Fruit fly (Drosophila melanogaster) whole organism, wandering third instar larva: ENCODE measurements around the gene Prp3.

Experiments used
- Abd-B ChIP-seq: fragments of >200 bp; optimal IDR thresholded peaks from 2 replicates; lab custom pipeline; 2017; ENCODE audit warnings: missing biosample characterization, missing genetic modification characterization
- CG32264 ChIP-seq: fragments of 200-800 bp; sonication (Bioruptor generic); optimal IDR thresholded peaks from 2 replicates; lab custom pipeline; 2016; ENCODE audit warnings: missing biosample characterization, missing genetic modification characterization
- CG9705 ChIP-seq: fragments of 200-800 bp; sonication (Bioruptor generic); optimal IDR thresholded peaks from 2 replicates; lab custom pipeline; 2018; ENCODE audit warnings: missing biosample characterization, mild to moderate bottlenecking, missing genetic modification characterization
- CrebA ChIP-seq: fragments of 200-800 bp; sonication (Bioruptor generic); optimal IDR thresholded peaks from 2 replicates; lab custom pipeline; 2016; ENCODE audit warnings: missing biosample characterization, mild to moderate bottlenecking, missing genetic modification characterization, borderline replicate concordance
- Dfd ChIP-seq: fragments of >200 bp; optimal IDR thresholded peaks from 2 replicates; lab custom pipeline; 2017; ENCODE audit warnings: missing biosample characterization, missing genetic modification characterization
- Dif ChIP-seq: fragments of 200-275, 200-300 bp; sonication (Bioruptor generic); optimal IDR thresholded peaks from 2 replicates; lab custom pipeline; 2018; ENCODE audit warnings: missing biosample characterization, missing genetic modification characterization; ENCODE audit not compliant: partially characterized antibody
- GATAd ChIP-seq: sonication (Bioruptor generic); optimal IDR thresholded peaks from 2 replicates; lab custom pipeline; 2016; ENCODE audit warnings: missing biosample characterization, missing genetic modification characterization
- HLH106 ChIP-seq: fragments of 200-800 bp; optimal IDR thresholded peaks from 3 replicates; lab custom pipeline; 2019; ENCODE audit warnings: missing biosample characterization, mild to moderate bottlenecking, missing genetic modification characterization, moderate library complexity
- Hnf4 ChIP-seq: fragments of 200-800 bp; sonication (Bioruptor generic); optimal IDR thresholded peaks from 2 replicates; lab custom pipeline; 2016; ENCODE audit warnings: missing biosample characterization, mild to moderate bottlenecking, missing genetic modification characterization
- Hr78 ChIP-seq: fragments of >200 bp; optimal IDR thresholded peaks from 2 replicates; lab custom pipeline; 2017; ENCODE audit warnings: missing biosample characterization, missing genetic modification characterization
- Hr83 ChIP-seq: fragments of 200-300 bp; sonication (Bioruptor generic); optimal IDR thresholded peaks from 2 replicates; lab custom pipeline; 2016; ENCODE audit warnings: missing biosample characterization, mild to moderate bottlenecking, missing genetic modification characterization, moderate library complexity; ENCODE audit not compliant: poor library complexity, severe bottlenecking
- Mio ChIP-seq: sonication (Bioruptor generic); optimal IDR thresholded peaks from 2 replicates; lab custom pipeline; 2016; ENCODE audit warnings: missing biosample characterization, missing genetic modification characterization
- Myc ChIP-seq: fragments of >200 bp; optimal IDR thresholded peaks from 2 replicates; lab custom pipeline; 2017
- OdsH ChIP-seq: fragments of 200-800 bp; sonication (Bioruptor generic); optimal IDR thresholded peaks from 2 replicates; lab custom pipeline; 2016; ENCODE audit warnings: missing biosample characterization, mild to moderate bottlenecking, missing genetic modification characterization
- Rel ChIP-seq, 2 experiments: fragments of 200-800 bp; sonication (Bioruptor generic) in 1 of 2; optimal IDR thresholded peaks; 2 replicates in 1 of 2; 3 replicates in 1 of 2; lab custom pipeline; 2016 to 2019; ENCODE audit warnings: mild to moderate bottlenecking in 2 of 2, missing biosample characterization in 2 of 2, missing genetic modification characterization in 2 of 2, moderate library complexity in 1 of 2
- Sp1 ChIP-seq: fragments of 200-800 bp; sonication (Bioruptor generic); optimal IDR thresholded peaks from 3 replicates; lab custom pipeline; 2019; ENCODE audit warnings: missing biosample characterization, mild to moderate bottlenecking, missing genetic modification characterization, moderate library complexity
- Vsx2 ChIP-seq: fragments of 200-300, 225-300 bp; sonication (Bioruptor generic); optimal IDR thresholded peaks from 2 replicates; lab custom pipeline; 2018; ENCODE audit warnings: missing biosample characterization, missing genetic modification characterization; ENCODE audit not compliant: partially characterized antibody
- br ChIP-seq: fragments of 200-800 bp; sonication (Bioruptor generic); optimal IDR thresholded peaks from 2 replicates; lab custom pipeline; 2016; ENCODE audit warnings: missing biosample characterization, missing genetic modification characterization
- brk ChIP-seq: fragments of 200-800 bp; sonication (Bioruptor generic); optimal IDR thresholded peaks from 2 replicates; lab custom pipeline; 2016; ENCODE audit warnings: missing biosample characterization, mild to moderate bottlenecking, missing genetic modification characterization
- dl ChIP-seq, 2 experiments: fragments of 175-275, 200-275 bp in 1 of 2; fragments of 200-275 bp in 1 of 2; sonication (Bioruptor generic); optimal IDR thresholded peaks; lab custom pipeline; 2018; ENCODE audit warnings: mild to moderate bottlenecking in 2 of 2, missing biosample characterization in 2 of 2, missing genetic modification characterization in 2 of 2, moderate library complexity in 2 of 2; ENCODE audit not compliant: partially characterized antibody in 2 of 2, insufficient read depth in 1 of 2
- dmrt93B ChIP-seq: fragments of 200-800 bp; sonication (Bioruptor generic); optimal IDR thresholded peaks from 2 replicates; lab custom pipeline; 2018; ENCODE audit warnings: missing biosample characterization, mild to moderate bottlenecking, missing genetic modification characterization
- dsf ChIP-seq: sonication (Bioruptor generic); optimal IDR thresholded peaks from 2 replicates; lab custom pipeline; 2016; ENCODE audit warnings: missing biosample characterization, missing genetic modification characterization, borderline replicate concordance
- ey ChIP-seq: fragments of 200-800 bp; sonication (Bioruptor generic); optimal IDR thresholded peaks from 2 replicates; lab custom pipeline; 2016; ENCODE audit warnings: missing biosample characterization, missing genetic modification characterization
- foxo ChIP-seq, 2 experiments: fragments of 200-800 bp; sonication (Bioruptor generic); optimal IDR thresholded peaks; 2 replicates in 1 of 2; 3 replicates in 1 of 2; lab custom pipeline; 2016 to 2017; ENCODE audit warnings: missing biosample characterization in 2 of 2, missing genetic modification characterization in 2 of 2
- fru ChIP-seq: fragments of 200-800 bp; sonication (Bioruptor generic); optimal IDR thresholded peaks from 3 replicates; lab custom pipeline; 2016; ENCODE audit warnings: missing biosample characterization, mild to moderate bottlenecking, missing genetic modification characterization
- h ChIP-seq: fragments of 200-800 bp; sonication (Bioruptor generic); optimal IDR thresholded peaks from 3 replicates; lab custom pipeline; 2016; ENCODE audit warnings: missing biosample characterization, mild to moderate bottlenecking, missing genetic modification characterization
- jim ChIP-seq: fragments of 175-275, 200-325 bp; sonication (Bioruptor generic); optimal IDR thresholded peaks from 2 replicates; lab custom pipeline; 2016; ENCODE audit warnings: missing biosample characterization, mild to moderate bottlenecking, missing genetic modification characterization
- lola ChIP-seq: fragments of >200 bp; optimal IDR thresholded peaks from 2 replicates; lab custom pipeline; 2017; ENCODE audit warnings: missing biosample characterization, missing genetic modification characterization
- pan ChIP-seq: fragments of >200 bp; optimal IDR thresholded peaks from 2 replicates; lab custom pipeline; 2017
- psq ChIP-seq: fragments of 200-800 bp; sonication (Bioruptor generic); optimal IDR thresholded peaks from 3 replicates; lab custom pipeline; 2017; ENCODE audit warnings: missing biosample characterization, mild to moderate bottlenecking, missing genetic modification characterization, moderate library complexity
- rgr ChIP-seq: fragments of 200-800 bp; sonication (Bioruptor generic); optimal IDR thresholded peaks from 3 replicates; lab custom pipeline; 2016; ENCODE audit warnings: missing biosample characterization, mild to moderate bottlenecking, missing genetic modification characterization
- sage ChIP-seq: fragments of 200-800 bp; sonication (Bioruptor generic); optimal IDR thresholded peaks from 2 replicates; lab custom pipeline; 2016; ENCODE audit warnings: missing biosample characterization, mild to moderate bottlenecking, missing genetic modification characterization
- sv ChIP-seq: fragments of 200-800 bp; sonication (Bioruptor generic); optimal IDR thresholded peaks from 3 replicates; lab custom pipeline; 2016; ENCODE audit warnings: missing biosample characterization, missing genetic modification characterization
- tai ChIP-seq: sonication (Bioruptor generic); optimal IDR thresholded peaks from 2 replicates; lab custom pipeline; 2016; ENCODE audit warnings: missing biosample characterization, missing genetic modification characterization
- usp ChIP-seq: fragments of >200 bp; optimal IDR thresholded peaks from 2 replicates; lab custom pipeline; 2017; ENCODE audit warnings: missing biosample characterization, missing genetic modification characterization
- woc ChIP-seq: sonication (Bioruptor generic); optimal IDR thresholded peaks from 2 replicates; lab custom pipeline; 2016; ENCODE audit warnings: missing biosample characterization, mild to moderate bottlenecking, missing genetic modification characterization

Prp3 gene

DNA sequence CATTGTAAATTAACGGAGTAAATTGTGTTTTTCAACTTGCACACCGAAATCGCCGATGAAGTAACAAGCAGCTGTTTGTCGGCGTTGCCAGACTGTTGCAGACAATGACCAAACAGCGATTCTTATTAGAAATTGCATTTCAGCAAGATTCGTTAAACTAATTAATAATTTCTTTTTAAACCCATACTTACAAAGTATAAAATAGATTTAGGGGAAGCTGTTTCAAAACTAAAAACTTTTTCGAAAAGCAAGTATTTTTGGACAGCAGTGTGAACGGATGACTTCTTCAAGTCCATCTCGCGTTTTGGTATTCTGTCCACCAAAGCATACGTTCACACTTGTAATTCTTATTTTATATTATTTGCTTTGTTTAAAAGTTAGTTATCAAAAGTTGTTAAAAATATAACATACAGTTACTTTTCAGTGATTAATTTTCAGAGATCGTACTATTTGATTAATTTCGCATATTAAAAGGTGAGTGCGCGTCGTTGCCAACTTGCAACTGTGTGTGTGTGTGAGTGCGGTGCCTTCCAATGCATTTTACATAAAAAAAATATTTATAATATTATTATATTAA, 18.4 kb downstream of the Prp3 start, which contains the start of the genes CG8004 and RhoGDI:
Gene CG8004, minus strand, starts transcription at position 74 of the 577 bp plus-strand sequence.
Gene RhoGDI, plus strand, starts transcription at position 309 of the 577 bp plus-strand sequence.
- peak; percentile 58 for TF ChIP-seq HLH106
- no peak for TF ChIP-seq GATAd (GFP tag; lab: Kevin White, UChicago)
- peak; percentile 28 for TF ChIP-seq Sp1 (GFP tag; lab: Kevin White, UChicago)
- peak; percentile 45 for TF ChIP-seq OdsH (GFP tag; lab: Kevin White, UChicago)
- TF ChIP-seq lola (GFP tag; lab: Kevin White, UChicago): no peak
- TF ChIP-seq Hr83 (GFP tag; lab: Kevin White, UChicago): peak; percentile 44
- no peak for TF ChIP-seq Abd-B (GFP tag; lab: Kevin White, UChicago)
- peak; percentile 23 for TF ChIP-seq psq (GFP tag; lab: Kevin White, UChicago)
- TF ChIP-seq foxo (GFP tag; optimal IDR thresholded peaks at IDR 0.05; lab: Kevin White, UChicago): peak in 1 of 2 experiments; percentile 75
- TF ChIP-seq Rel (GFP tag; optimal IDR thresholded peaks at IDR 0.05; lab: Kevin White, UChicago): no peak
- TF ChIP-seq Rel (tag; optimal IDR thresholded peaks at IDR 0.05; lab: Kevin White, UChicago): peak; percentile 36
- no peak for TF ChIP-seq Myc
- TF ChIP-seq br: peak; percentile 12
- TF ChIP-seq CG32264 (GFP tag; lab: Kevin White, UChicago): peak; percentile 52
- no peak for TF ChIP-seq Dif (GFP tag; lab: Kevin White, UChicago)
- peak; percentile 78 for TF ChIP-seq sv (GFP tag; lab: Kevin White, UChicago)
- peak; percentile 42 for TF ChIP-seq CG9705 (GFP tag; lab: Kevin White, UChicago)
- peak; percentile 62 for TF ChIP-seq rgr (GFP tag; lab: Kevin White, UChicago)
- TF ChIP-seq brk (GFP tag; lab: Kevin White, UChicago): no peak
- peak; percentile 79 for TF ChIP-seq Hnf4 (GFP tag; lab: Kevin White, UChicago)
- no peak for TF ChIP-seq dsf (GFP tag; lab: Kevin White, UChicago)
- TF ChIP-seq fru (GFP tag; lab: Kevin White, UChicago): peak; percentile 84
- no peak for TF ChIP-seq CrebA
- TF ChIP-seq h (GFP tag; lab: Kevin White, UChicago): peak; percentile 69
- peak; percentile 12 for TF ChIP-seq woc (GFP tag; lab: Kevin White, UChicago)
- TF ChIP-seq ey (GFP tag; lab: Kevin White, UChicago): peak; percentile 70

DNA sequence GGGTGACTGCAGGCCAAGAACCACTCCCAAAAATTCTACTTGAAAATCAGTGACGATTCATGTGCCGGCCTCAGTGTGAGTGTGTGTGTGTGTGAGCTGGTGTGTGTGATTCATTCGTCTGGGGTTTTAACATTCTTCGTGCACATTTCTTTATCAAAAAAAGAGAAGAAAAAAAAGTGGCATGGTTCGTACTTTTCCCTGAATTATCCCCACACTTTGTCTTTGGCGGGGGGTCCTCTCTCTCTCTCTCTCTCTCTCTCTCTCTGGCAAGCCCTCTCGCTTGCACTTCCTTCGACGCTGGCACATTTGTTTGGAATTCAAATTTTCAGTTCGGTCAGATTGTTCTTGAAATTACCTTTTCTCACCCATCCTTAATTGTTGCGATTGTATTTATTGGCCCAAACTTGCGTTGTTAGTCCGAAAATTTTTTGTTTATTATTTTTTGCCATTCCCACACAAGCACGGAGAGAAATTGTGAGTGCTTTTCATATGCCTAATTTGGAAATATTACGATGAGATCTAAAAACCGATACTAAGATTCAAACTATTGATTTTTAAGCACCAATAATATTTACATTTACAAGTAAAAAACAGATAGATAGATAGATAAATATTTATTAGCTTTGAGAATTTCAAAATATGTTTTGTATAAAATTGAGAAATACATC, 19.1 kb downstream of the Prp3 start:
- TF ChIP-seq Rel (GFP tag; optimal IDR thresholded peaks at IDR 0.05; lab: Kevin White, UChicago) (no peak), Rel (tag; optimal IDR thresholded peaks at IDR 0.05; lab: Kevin White, UChicago) (peak; percentile 84), fru (GFP tag; lab: Kevin White, UChicago) (peak; percentile 7), Hnf4 (GFP tag; lab: Kevin White, UChicago) (no peak), HLH106 (peak; percentile 35), dl (GFP tag; optimal IDR thresholded peaks at IDR 0.05; lab: Kevin White, UChicago; ENCODE audit: insufficient read depth in 1 of 2, partially characterized antibody in 2 of 2) (no peak), Vsx2 (GFP tag; lab: Kevin White, UChicago) (no peak), CG32264 (GFP tag; lab: Kevin White, UChicago) (no peak), h (GFP tag; lab: Kevin White, UChicago) (peak; percentile 39), Sp1 (GFP tag; lab: Kevin White, UChicago) (no peak), brk (GFP tag; lab: Kevin White, UChicago) (no peak), OdsH (GFP tag; lab: Kevin White, UChicago) (peak; percentile 20), GATAd (GFP tag; lab: Kevin White, UChicago) (no peak), Hr78 (GFP tag; lab: Kevin White, UChicago) (no peak), tai (GFP tag; lab: Kevin White, UChicago) (no peak), Abd-B (GFP tag; lab: Kevin White, UChicago) (no peak), psq (GFP tag; lab: Kevin White, UChicago) (peak; percentile 23), Dfd (GFP tag; lab: Kevin White, UChicago) (peak; percentile 18), Mio (GFP tag; lab: Kevin White, UChicago) (no peak), dsf (GFP tag; lab: Kevin White, UChicago) (no peak), CG9705 (GFP tag; lab: Kevin White, UChicago) (no peak), woc (GFP tag; lab: Kevin White, UChicago) (peak; percentile 42), Myc (no peak), dmrt93B (GFP tag; lab: Kevin White, UChicago) (no peak), lola (GFP tag; lab: Kevin White, UChicago) (no peak), pan (lab: Kevin White, UChicago) (no peak), foxo (GFP tag; optimal IDR thresholded peaks at IDR 0.05; lab: Kevin White, UChicago) (peak in 1 of 2 experiments; percentile 45), sage (GFP tag; lab: Kevin White, UChicago) (no peak), br (no peak), jim (GFP tag; lab: Kevin White, UChicago) (peak; percentile 20), sv (GFP tag; lab: Kevin White, UChicago) (no peak), rgr (GFP tag; lab: Kevin White, UChicago) (peak; percentile 35), usp (GFP tag; lab: Kevin White, UChicago) (no peak), Dif (GFP tag; lab: Kevin White, UChicago) (peak; percentile 47), ey (GFP tag; lab: Kevin White, UChicago) (peak; percentile 10), Hr83 (GFP tag; lab: Kevin White, UChicago) (no peak)
- TF ChIP-seq, all 38 proteins: peak for 13
